Fruit fly (Drosophila melanogaster) whole organism, adult: ENCODE measurements around the gene Cyp28d1.

ENCODE experiments used
- CG11617 ChIP-seq: fragments of 200-800 bp; sonication (Bioruptor generic); optimal IDR thresholded peaks from 2 replicates; lab custom pipeline; 2017; ENCODE audit warnings: mild to moderate bottlenecking, missing biosample characterization, missing genetic modification reagents, missing genetic modification characterization
- CG12768 ChIP-seq: fragments of 200-800 bp; sonication (Bioruptor generic); optimal IDR thresholded peaks from 2 replicates; lab custom pipeline; 2017; ENCODE audit warnings: missing biosample characterization, missing genetic modification characterization, mild to moderate bottlenecking, moderate library complexity, missing genetic modification reagents
- CG14711 ChIP-seq: fragments of 200-800 bp; sonication (Bioruptor generic); optimal IDR thresholded peaks from 2 replicates; lab custom pipeline; 2018; ENCODE audit warnings: missing biosample characterization, mild to moderate bottlenecking, missing genetic modification characterization, moderate library complexity
- CG1620 ChIP-seq: fragments of 200-800 bp; sonication (Bioruptor generic); optimal IDR thresholded peaks from 2 replicates; lab custom pipeline; 2016; ENCODE audit warnings: missing biosample characterization, missing genetic modification characterization
- CG33017 ChIP-seq: fragments of 200-800 bp; sonication (Bioruptor generic); optimal IDR thresholded peaks from 2 replicates; lab custom pipeline; 2018; ENCODE audit warnings: missing biosample characterization, mild to moderate bottlenecking, missing genetic modification characterization, moderate library complexity
- CG5204 ChIP-seq: fragments of 200-800 bp; sonication (Bioruptor generic); optimal IDR thresholded peaks from 2 replicates; lab custom pipeline; 2016; ENCODE audit warnings: missing biosample characterization, missing genetic modification characterization
- CG7045 ChIP-seq: fragments of 200-800 bp; sonication (Bioruptor generic); optimal IDR thresholded peaks from 2 replicates; lab custom pipeline; 2017; ENCODE audit warnings: missing biosample characterization, mild to moderate bottlenecking, missing genetic modification characterization
- CG7101 ChIP-seq: fragments of 200-800 bp; sonication (Bioruptor generic); optimal IDR thresholded peaks from 2 replicates; lab custom pipeline; 2018; ENCODE audit warnings: missing biosample characterization, mild to moderate bottlenecking, missing genetic modification characterization, moderate library complexity
- Clk ChIP-seq: fragments of 200-800 bp; sonication (Bioruptor generic); optimal IDR thresholded peaks from 2 replicates; lab custom pipeline; 2017; ENCODE audit warnings: missing biosample characterization, missing genetic modification characterization
- Crg-1 ChIP-seq: fragments of 200-800 bp; sonication (Bioruptor generic); optimal IDR thresholded peaks from 2 replicates; lab custom pipeline; 2016; ENCODE audit warnings: missing biosample characterization, missing genetic modification characterization
- Hr96 ChIP-seq: fragments of 200-800 bp; sonication (Bioruptor generic); optimal IDR thresholded peaks from 2 replicates; lab custom pipeline; 2016; ENCODE audit warnings: missing biosample characterization, missing genetic modification characterization
- Mnt ChIP-seq: fragments of 200-800 bp; sonication (Bioruptor generic); optimal IDR thresholded peaks from 2 replicates; lab custom pipeline; 2016; ENCODE audit warnings: missing biosample characterization, mild to moderate bottlenecking, missing genetic modification characterization
- bab1 ChIP-seq: fragments of 200-800 bp; sonication (Bioruptor generic); optimal IDR thresholded peaks from 3 replicates; lab custom pipeline; 2019; ENCODE audit warnings: missing biosample characterization, mild to moderate bottlenecking, missing genetic modification characterization, moderate library complexity
- cic ChIP-seq: fragments of 200-800 bp; sonication (Bioruptor generic); optimal IDR thresholded peaks from 2 replicates; lab custom pipeline; 2017; ENCODE audit warnings: missing biosample characterization, mild to moderate bottlenecking, missing genetic modification characterization, moderate library complexity
- cnc ChIP-seq, 2 experiments: fragments of >200 bp; optimal IDR thresholded peaks; 2 replicates each; lab custom pipeline; 2017
- kay ChIP-seq: fragments of 200-800 bp; sonication (Bioruptor generic); peaks from one replicate; lab custom pipeline; 2016; ENCODE audit warnings: missing biosample characterization, missing genetic modification characterization, borderline replicate concordance
- ovo ChIP-seq: fragments of 200-800 bp; sonication (Bioruptor generic); optimal IDR thresholded peaks from 2 replicates; lab custom pipeline; 2016; ENCODE audit warnings: missing biosample characterization, missing genetic modification characterization
- pad ChIP-seq: fragments of 200-800 bp; sonication (Bioruptor generic); optimal IDR thresholded peaks from 3 replicates; lab custom pipeline; 2017; ENCODE audit warnings: missing biosample characterization, missing genetic modification characterization, mild to moderate bottlenecking, moderate library complexity, missing genetic modification reagents
- tj ChIP-seq: fragments of 200-800 bp; sonication (Bioruptor generic); optimal IDR thresholded peaks from 3 replicates; lab custom pipeline; 2017; ENCODE audit warnings: missing biosample characterization, mild to moderate bottlenecking, missing genetic modification characterization, moderate library complexity
- toe ChIP-seq: fragments of 200-800 bp; sonication (Bioruptor generic); optimal IDR thresholded peaks from 2 replicates; lab custom pipeline; 2016; ENCODE audit warnings: missing biosample characterization, missing genetic modification characterization

Cyp28d1 gene

dm6 chr2L:5232175-5232574 lies 21.9 kb downstream of the Cyp28d1 start:
- no peak for TF ChIP-seq cic (GFP tag; lab: Kevin White, UChicago)
- TF ChIP-seq kay (GFP tag; lab: Kevin White, UChicago) = no peak
- TF ChIP-seq CG5204 = no peak
- TF ChIP-seq Hr96 = no peak
- no peak for TF ChIP-seq cnc (optimal IDR thresholded peaks at IDR 0.05; lab: Kevin White, UChicago)
- TF ChIP-seq ovo = no peak
- TF ChIP-seq CG33017 = no peak
- TF ChIP-seq CG14711 (tag; lab: Kevin White, UChicago) = no peak
- TF ChIP-seq pad (GFP tag; lab: Kevin White, UChicago) = no peak
- TF ChIP-seq toe (GFP tag; lab: Kevin White, UChicago) = no peak

dm6 chr2L:5232967-5233909 lies 23.0 kb downstream of the Cyp28d1 start:
- TF ChIP-seq CG7045 (GFP tag; lab: Kevin White, UChicago) = no peak
- TF ChIP-seq CG7101 (tag; lab: Kevin White, UChicago) = no peak
- TF ChIP-seq cnc (optimal IDR thresholded peaks at IDR 0.05; lab: Kevin White, UChicago) = no peak
- no peak for TF ChIP-seq CG1620 (GFP tag; lab: Kevin White, UChicago)
- TF ChIP-seq toe (GFP tag; lab: Kevin White, UChicago) = no peak
- peak; percentile 32 for TF ChIP-seq CG12768 (GFP tag; lab: Kevin White, UChicago)
- no peak for TF ChIP-seq pad (GFP tag; lab: Kevin White, UChicago)
- TF ChIP-seq bab1 (GFP tag; lab: Kevin White, UChicago) = no peak
- TF ChIP-seq Crg-1 = peak; percentile 2
- TF ChIP-seq tj (GFP tag; lab: Kevin White, UChicago) = peak; percentile 96
- TF ChIP-seq Mnt (GFP tag; lab: Kevin White, UChicago) = peak; percentile 64
- peak; percentile 84 for TF ChIP-seq kay (GFP tag; lab: Kevin White, UChicago)
- TF ChIP-seq ovo = no peak
- TF ChIP-seq Hr96 = no peak
- TF ChIP-seq CG11617 (GFP tag; lab: Kevin White, UChicago) = no peak
- TF ChIP-seq CG5204 = no peak
- no peak for TF ChIP-seq CG14711 (tag; lab: Kevin White, UChicago)
- peak; percentile 33 for TF ChIP-seq Clk (GFP tag; lab: Kevin White, UChicago)
- peak; percentile 87 for TF ChIP-seq cic (GFP tag; lab: Kevin White, UChicago)
- peak; percentile 28 for TF ChIP-seq CG33017

- no peak for TF ChIP-seq pad (GFP tag; lab: Kevin White, UChicago)
- TF ChIP-seq CG33017 = no peak
- TF ChIP-seq CG7045 (GFP tag; lab: Kevin White, UChicago) = no peak
- TF ChIP-seq CG12768 (GFP tag; lab: Kevin White, UChicago) = no peak
- no peak for TF ChIP-seq CG7101 (tag; lab: Kevin White, UChicago)
- TF ChIP-seq ovo = no peak
These were observed 24.5 kb downstream of the Cyp28d1 start for dm6 chr2L:5234714-5235298.

dm6 chr2L:5236346-5236809 lies 26.1 kb downstream of the Cyp28d1 start:
- no peak for TF ChIP-seq ovo

- peak; percentile 92 for TF ChIP-seq tj (GFP tag; lab: Kevin White, UChicago)
- TF ChIP-seq bab1 (GFP tag; lab: Kevin White, UChicago) = no peak
- no peak for TF ChIP-seq CG14711 (tag; lab: Kevin White, UChicago)
- no peak for TF ChIP-seq Hr96
- TF ChIP-seq pad (GFP tag; lab: Kevin White, UChicago) = no peak
- TF ChIP-seq Crg-1 = no peak
- TF ChIP-seq CG33017 = peak; percentile 8
- no peak for TF ChIP-seq kay (GFP tag; lab: Kevin White, UChicago)
- no peak for TF ChIP-seq CG12768 (GFP tag; lab: Kevin White, UChicago)
- no peak for TF ChIP-seq CG5204
- TF ChIP-seq cic (GFP tag; lab: Kevin White, UChicago) = no peak
- no peak for TF ChIP-seq CG11617 (GFP tag; lab: Kevin White, UChicago)
- peak; percentile 31 for TF ChIP-seq Mnt (GFP tag; lab: Kevin White, UChicago)
- TF ChIP-seq CG7045 (GFP tag; lab: Kevin White, UChicago) = no peak
- TF ChIP-seq CG1620 (GFP tag; lab: Kevin White, UChicago) = no peak
- no peak for TF ChIP-seq toe (GFP tag; lab: Kevin White, UChicago)
- TF ChIP-seq Clk (GFP tag; lab: Kevin White, UChicago) = no peak
- TF ChIP-seq cnc (optimal IDR thresholded peaks at IDR 0.05; lab: Kevin White, UChicago) = no peak
- peak; percentile 20 for TF ChIP-seq CG7101 (tag; lab: Kevin White, UChicago)
- no peak for TF ChIP-seq ovo
These were observed 27.0 kb downstream of the Cyp28d1 start for dm6 chr2L:5237175-5237753.
